Fruit fly (Drosophila melanogaster) whole organism, prepupa: Measurements from ENCODE around the gene CG6163.

Experiments
- Blimp-1 ChIP-seq: fragments of 200-800 bp; sonication (Bioruptor generic); optimal IDR thresholded peaks from 3 replicates; lab custom pipeline; 2017; ENCODE audit warnings: missing biosample characterization, missing genetic modification characterization, mild to moderate bottlenecking, moderate library complexity, missing genetic modification reagents
- CG10631 ChIP-seq: fragments of 200-800 bp; sonication (Bioruptor generic); optimal IDR thresholded peaks from 2 replicates; lab custom pipeline; 2016; ENCODE audit warnings: missing biosample characterization, missing genetic modification characterization
- CG10669 ChIP-seq: fragments of 200-800 bp; sonication (Bioruptor generic); optimal IDR thresholded peaks from 3 replicates; lab custom pipeline; 2018; ENCODE audit warnings: missing biosample characterization, mild to moderate bottlenecking, missing genetic modification characterization, moderate library complexity
- CG11294 ChIP-seq: fragments of 200-800 bp; sonication (Bioruptor generic); IDR thresholded peaks from 2 replicates; pipeline ENCODE4 v1.3.6; 2022; ENCODE audit warnings: missing biosample characterization, missing genetic modification characterization
- CG11902 ChIP-seq: fragments of 200-800 bp; sonication (Bioruptor generic); optimal IDR thresholded peaks from 3 replicates; lab custom pipeline; 2016; ENCODE audit warnings: missing biosample characterization, missing genetic modification characterization
- CG1621 ChIP-seq: fragments of 200-800 bp; sonication (Bioruptor generic); optimal IDR thresholded peaks from 3 replicates; lab custom pipeline; 2018; ENCODE audit warnings: missing biosample characterization, mild to moderate bottlenecking, missing genetic modification characterization
- CG16779 ChIP-seq: fragments of 200-800 bp; sonication (Bioruptor generic); optimal IDR thresholded peaks from 3 replicates; lab custom pipeline; 2017; ENCODE audit warnings: missing biosample characterization, mild to moderate bottlenecking, missing genetic modification characterization
- CG31627 ChIP-seq: fragments of 200-800 bp; sonication (Bioruptor generic); optimal IDR thresholded peaks from 3 replicates; lab custom pipeline; 2016; ENCODE audit warnings: missing biosample characterization, missing genetic modification characterization
- CG32006 ChIP-seq: fragments of 200-800 bp; sonication (Bioruptor generic); optimal IDR thresholded peaks from 3 replicates; lab custom pipeline; 2017; ENCODE audit warnings: missing biosample characterization, mild to moderate bottlenecking, missing genetic modification characterization
- CG34406 ChIP-seq: fragments of 200-800 bp; sonication (Bioruptor generic); optimal IDR thresholded peaks from 3 replicates; lab custom pipeline; 2016; ENCODE audit warnings: missing biosample characterization, missing genetic modification characterization
- CG3919 ChIP-seq: fragments of 200-800 bp; sonication (Bioruptor generic); optimal IDR thresholded peaks from 3 replicates; lab custom pipeline; 2016; ENCODE audit warnings: missing biosample characterization, missing genetic modification characterization
- CG6792 ChIP-seq: fragments of 200-800 bp; sonication (Bioruptor generic); optimal IDR thresholded peaks from 3 replicates; lab custom pipeline; 2016; ENCODE audit warnings: missing biosample characterization, missing genetic modification characterization
- CG6808 ChIP-seq: fragments of 200-800 bp; sonication (Bioruptor generic); optimal IDR thresholded peaks from 3 replicates; lab custom pipeline; 2017; ENCODE audit warnings: missing biosample characterization, missing genetic modification characterization, mild to moderate bottlenecking, moderate library complexity, missing genetic modification reagents
- CG6854 ChIP-seq: fragments of 200-800 bp; sonication (Bioruptor generic); optimal IDR thresholded peaks from 2 replicates; lab custom pipeline; 2017; ENCODE audit warnings: missing biosample characterization, mild to moderate bottlenecking, missing genetic modification characterization
- CG7368 ChIP-seq: fragments of 200-800 bp; sonication (Bioruptor generic); optimal IDR thresholded peaks from 3 replicates; lab custom pipeline; 2016; ENCODE audit warnings: missing biosample characterization, missing genetic modification characterization
- CG8319 ChIP-seq: fragments of 200-800 bp; sonication (Bioruptor generic); optimal IDR thresholded peaks from 3 replicates; lab custom pipeline; 2016; ENCODE audit warnings: missing biosample characterization, missing genetic modification characterization
- CG8632 ChIP-seq: fragments of 200-800 bp; sonication (Bioruptor generic); optimal IDR thresholded peaks from 3 replicates; lab custom pipeline; 2016; ENCODE audit warnings: missing biosample characterization, missing genetic modification characterization
- CG9139 ChIP-seq: fragments of 200-800 bp; sonication (Bioruptor generic); optimal IDR thresholded peaks from 3 replicates; lab custom pipeline; 2017; ENCODE audit warnings: missing biosample characterization, mild to moderate bottlenecking, missing genetic modification characterization
- Eip78C ChIP-seq: fragments of 200-800 bp; sonication (Bioruptor generic); peaks from one replicate; lab custom pipeline; 2016; ENCODE audit warnings: missing biosample characterization, missing genetic modification characterization
- Eip93F ChIP-seq: fragments of 200-800 bp; sonication (Bioruptor generic); optimal IDR thresholded peaks from 2 replicates; lab custom pipeline; 2016; ENCODE audit warnings: missing biosample characterization, mild to moderate bottlenecking, missing genetic modification characterization
- Smox ChIP-seq: fragments of 200-800 bp; sonication (Bioruptor generic); optimal IDR thresholded peaks from 3 replicates; lab custom pipeline; 2016; ENCODE audit warnings: missing biosample characterization, missing genetic modification characterization
- Sox102F ChIP-seq: fragments of 200-800 bp; sonication (Bioruptor generic); optimal IDR thresholded peaks from 2 replicates; lab custom pipeline; 2016; ENCODE audit warnings: missing biosample characterization, mild to moderate bottlenecking, missing genetic modification characterization
- Sox14 ChIP-seq: fragments of 200-800 bp; sonication (Bioruptor generic); optimal IDR thresholded peaks from 3 replicates; lab custom pipeline; 2016; ENCODE audit warnings: missing biosample characterization, missing genetic modification characterization
- dac ChIP-seq: fragments of 200-800 bp; sonication (Bioruptor generic); optimal IDR thresholded peaks from 2 replicates; lab custom pipeline; 2017; ENCODE audit warnings: missing biosample characterization, mild to moderate bottlenecking, missing genetic modification characterization
- dsx ChIP-seq: fragments of 200-800 bp; optimal IDR thresholded peaks from 3 replicates; lab custom pipeline; 2019; ENCODE audit warnings: missing biosample characterization, mild to moderate bottlenecking, missing genetic modification characterization, moderate library complexity; ENCODE audit not compliant: poor library complexity, severe bottlenecking
- esn ChIP-seq: fragments of 200-800 bp; sonication (Bioruptor generic); optimal IDR thresholded peaks from 2 replicates; lab custom pipeline; 2016; ENCODE audit warnings: missing biosample characterization, mild to moderate bottlenecking, missing genetic modification characterization, moderate library complexity
- fd59A ChIP-seq: fragments of 200-800 bp; sonication (Bioruptor generic); optimal IDR thresholded peaks from 2 replicates; lab custom pipeline; 2017; ENCODE audit warnings: missing biosample characterization, mild to moderate bottlenecking, missing genetic modification characterization, missing genetic modification reagents
- fd85E ChIP-seq: fragments of 200-800 bp; sonication (Bioruptor generic); optimal IDR thresholded peaks from 3 replicates; lab custom pipeline; 2016; ENCODE audit warnings: missing biosample characterization, missing genetic modification characterization
- fkh ChIP-seq: fragments of 200-800 bp; sonication (Bioruptor generic); optimal IDR thresholded peaks from 3 replicates; lab custom pipeline; 2017; ENCODE audit warnings: missing biosample characterization, mild to moderate bottlenecking, missing genetic modification characterization, moderate library complexity
- lz ChIP-seq: fragments of 200-800 bp; sonication (Bioruptor generic); optimal IDR thresholded peaks from 3 replicates; lab custom pipeline; 2016; ENCODE audit warnings: missing biosample characterization, missing genetic modification characterization
- net ChIP-seq: fragments of 200-800 bp; sonication (Bioruptor generic); optimal IDR thresholded peaks from 3 replicates; lab custom pipeline; 2016; ENCODE audit warnings: missing biosample characterization, missing genetic modification characterization
- pdm3 ChIP-seq: fragments of 200-800 bp; sonication (Bioruptor generic); optimal IDR thresholded peaks from 3 replicates; lab custom pipeline; 2016; ENCODE audit warnings: missing biosample characterization, missing genetic modification characterization
- salr ChIP-seq, 2 experiments: fragments of 200-800 bp; sonication (Bioruptor generic); optimal IDR thresholded peaks; 3 replicates each; lab custom pipeline; 2016 to 2018; ENCODE audit warnings: missing biosample characterization in 2 of 2, missing genetic modification characterization in 2 of 2, mild to moderate bottlenecking in 1 of 2
- ss ChIP-seq, 2 experiments: fragments of 200-800 bp; sonication (Bioruptor generic); optimal IDR thresholded peaks; 2 replicates in 1 of 2; 3 replicates in 1 of 2; lab custom pipeline; 2017 to 2018; ENCODE audit warnings: mild to moderate bottlenecking in 2 of 2, missing biosample characterization in 2 of 2, missing genetic modification characterization in 2 of 2, moderate library complexity in 1 of 2
- topi ChIP-seq: fragments of 200-800 bp; sonication (Bioruptor generic); optimal IDR thresholded peaks from 3 replicates; lab custom pipeline; 2016; ENCODE audit warnings: missing biosample characterization, missing genetic modification characterization

Gene CG6163

DNA sequence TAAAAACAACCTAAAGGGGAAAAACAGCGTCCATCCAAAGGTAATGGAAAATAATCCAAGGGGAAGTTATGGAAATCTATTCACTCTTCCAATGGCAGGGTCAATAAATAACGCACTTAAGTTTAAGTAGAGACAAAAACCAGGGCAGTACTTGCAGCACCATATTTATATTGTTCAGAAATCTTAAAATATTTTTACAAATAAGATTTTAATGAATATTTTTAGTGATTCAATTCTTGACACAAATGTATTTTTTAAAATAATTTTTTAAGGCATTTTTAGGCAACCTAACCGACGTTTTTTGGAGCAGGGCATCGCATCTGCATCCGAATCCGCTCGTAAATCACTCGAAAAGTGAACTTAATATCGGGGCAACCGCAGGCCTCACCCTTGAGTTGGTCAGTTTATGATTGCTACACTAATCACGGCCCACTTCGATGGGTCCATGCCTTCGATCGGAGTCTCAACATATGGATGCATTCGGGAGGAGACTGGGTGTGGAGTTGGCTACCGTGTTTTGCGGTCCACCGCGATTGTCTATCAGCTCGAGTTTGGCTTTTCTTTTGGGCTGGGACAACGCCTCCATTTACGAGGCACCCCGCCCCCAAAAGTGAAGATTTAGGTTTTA, 42.6 kb upstream of the CG6163 start (continued):
- TF ChIP-seq CG16779 (tag; lab: Kevin White, UChicago), result no peak
- TF ChIP-seq CG11294 (GFP tag; lab: Robert Waterston, UW), result no peak
- TF ChIP-seq CG8632 (GFP tag; lab: Kevin White, UChicago), result peak; percentile 42
- TF ChIP-seq CG11902, result no peak
- no peak for TF ChIP-seq CG6808 (GFP tag; lab: Kevin White, UChicago)
- peak in 1 of 2 experiments; percentile 23 for TF ChIP-seq salr (GFP tag; optimal IDR thresholded peaks at IDR 0.05; lab: Kevin White, UChicago)
- peak; percentile 3 for TF ChIP-seq topi
- TF ChIP-seq fd59A (GFP tag; lab: Kevin White, UChicago), result peak; percentile 25
- peak; percentile 37 for TF ChIP-seq lz (GFP tag; lab: Kevin White, UChicago)
- peak; percentile 64 for TF ChIP-seq esn (GFP tag; lab: Kevin White, UChicago)
- TF ChIP-seq CG6792 (GFP tag; lab: Kevin White, UChicago), result peak; percentile 27
- peak; percentile 10 for TF ChIP-seq CG32006 (GFP tag; lab: Kevin White, UChicago)
- peak; percentile 56 for TF ChIP-seq Smox
- TF ChIP-seq CG10631 (GFP tag; lab: Kevin White, UChicago), result peak; percentile 55
- peak; percentile 41 for TF ChIP-seq CG34406
- TF ChIP-seq Sox14, result no peak
- peak; percentile 53 for TF ChIP-seq Sox102F (GFP tag; lab: Kevin White, UChicago)
- TF ChIP-seq fd85E (GFP tag; lab: Kevin White, UChicago), result no peak
- TF ChIP-seq Eip93F (GFP tag; lab: Kevin White, UChicago), result no peak
- no peak for TF ChIP-seq CG8319
- TF ChIP-seq ss (GFP tag; optimal IDR thresholded peaks at IDR 0.05; lab: Kevin White, UChicago), result no peak
- no peak for TF ChIP-seq fkh
- TF ChIP-seq net (GFP tag; lab: Kevin White, UChicago), result no peak
- TF ChIP-seq CG9139, result no peak
- TF ChIP-seq dac, result no peak
- no peak for TF ChIP-seq CG3919 (GFP tag; lab: Kevin White, UChicago)

DNA sequence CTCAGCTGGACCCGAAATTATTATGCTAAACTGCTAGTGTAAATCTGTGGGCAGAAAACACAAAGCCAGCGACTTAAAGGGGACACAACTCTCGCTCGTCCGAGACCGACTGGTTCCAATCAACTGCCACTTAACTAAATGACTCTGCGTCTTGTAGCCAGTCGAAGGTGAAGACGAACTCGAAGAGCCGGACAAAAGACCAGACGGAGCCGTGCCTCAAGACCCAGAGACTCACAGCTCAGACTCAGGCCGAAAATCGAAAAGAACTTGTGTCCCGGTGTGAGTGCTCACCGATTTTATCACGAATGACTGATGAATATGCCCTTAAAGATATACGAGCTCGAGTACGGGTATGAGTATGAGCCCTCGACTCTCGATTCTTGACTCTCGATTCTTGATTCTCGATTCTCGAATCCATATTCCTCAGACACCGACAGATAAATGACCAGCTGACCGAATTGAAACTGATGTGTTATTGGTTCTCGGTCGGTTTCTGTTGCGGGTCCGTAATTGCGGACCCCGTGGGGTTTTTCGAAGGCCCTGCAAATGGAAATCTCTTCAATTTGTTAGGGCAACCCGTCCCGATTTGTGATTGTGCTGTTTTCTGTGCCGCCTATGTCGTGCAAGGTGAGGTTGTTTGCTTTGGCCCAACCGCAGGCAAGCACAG, 42.0 kb upstream of the CG6163 start:
- TF ChIP-seq CG1621 (tag; lab: Kevin White, UChicago) (peak; percentile 39), CG7368 (no peak), CG10669 (GFP tag; lab: Kevin White, UChicago) (no peak), Eip78C (GFP tag; lab: Kevin White, UChicago) (peak; percentile 32), CG31627 (GFP tag; lab: Kevin White, UChicago) (no peak), dsx (peak; percentile 8), topi (no peak), pdm3 (GFP tag; lab: Kevin White, UChicago) (no peak), CG32006 (GFP tag; lab: Kevin White, UChicago) (no peak), CG11902 (no peak), CG8319 (no peak), CG6854 (GFP tag; lab: Kevin White, UChicago) (peak; percentile 17), CG6792 (GFP tag; lab: Kevin White, UChicago) (no peak), lz (GFP tag; lab: Kevin White, UChicago) (no peak), Blimp-1 (GFP tag; lab: Kevin White, UChicago) (peak; percentile 54)
